Worm (Caenorhabditis elegans) whole organism, L4/young adult: Measurements from ENCODE around the gene F41G4.13.

Experiments used
- W03F9.2 ChIP-seq: fragments of 150-350 bp; optimal IDR thresholded peaks from 2 replicates; lab custom pipeline; 2014; ENCODE audit warnings: missing biosample characterization, missing genetic modification characterization
- dao-5 ChIP-seq: sonication (generic microtip); optimal IDR thresholded peaks from 2 replicates; lab custom pipeline; 2016; ENCODE audit warnings: missing genotype, missing genetic modification characterization, moderate library complexity, missing compliant biosample characterization
- him-1 ChIP-seq: sonication (generic microtip); optimal IDR thresholded peaks from 2 replicates; lab custom pipeline; 2016; ENCODE audit warnings: missing genotype, missing genetic modification reagents, missing genetic modification characterization, missing compliant biosample characterization

- no peak for TF ChIP-seq him-1 (tag; lab: Kevin White, UChicago)
- TF ChIP-seq dao-5 (tag; lab: Kevin White, UChicago), result no peak
- no peak for TF ChIP-seq W03F9.2 (tag; lab: Kevin White, UChicago)
Observed at ce11 chrX:16863320-16863719, 28.7 kb upstream of the F41G4.13 start.
